Fruit fly (Drosophila melanogaster) whole organism, prepupa: Measurements from ENCODE around the gene CG7556.

Experiments
- CG6808 ChIP-seq: fragments of 200-800 bp; sonication (Bioruptor generic); optimal IDR thresholded peaks from 3 replicates; lab custom pipeline; 2017; ENCODE audit warnings: missing biosample characterization, missing genetic modification characterization, mild to moderate bottlenecking, moderate library complexity, missing genetic modification reagents
- Gug ChIP-seq: fragments of 200-800 bp; sonication (Bioruptor generic); IDR thresholded peaks from 2 replicates; pipeline ENCODE4 v1.3.6; 2022; ENCODE audit warnings: missing biosample characterization, missing genetic modification characterization
- Hr39 ChIP-seq: fragments of 200-800 bp; sonication (Bioruptor generic); optimal IDR thresholded peaks from 2 replicates; lab custom pipeline; 2016; ENCODE audit warnings: missing biosample characterization, missing genetic modification characterization
- Smox ChIP-seq: fragments of 200-800 bp; sonication (Bioruptor generic); optimal IDR thresholded peaks from 3 replicates; lab custom pipeline; 2016; ENCODE audit warnings: missing biosample characterization, missing genetic modification characterization

DNA sequence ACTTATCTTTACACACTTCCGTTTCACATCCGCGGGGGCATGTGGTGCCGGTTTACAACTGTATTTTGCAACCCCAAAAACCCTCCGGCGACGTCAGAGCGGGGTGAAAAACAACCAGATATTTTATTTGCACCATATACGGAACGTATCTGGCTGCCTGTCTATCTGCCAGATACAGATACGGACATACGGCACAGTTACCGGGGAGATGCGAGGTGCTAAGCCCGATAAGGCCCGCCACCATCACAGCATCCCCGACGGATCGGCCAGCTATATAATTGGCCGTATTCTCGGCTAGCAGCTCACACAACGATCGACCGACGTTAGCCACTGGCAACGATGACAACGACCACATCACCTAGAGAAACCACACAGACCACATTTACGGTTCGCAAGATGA, 33.3 kb upstream of the CG7556 start, which contains the start of gene Mur18B:
- TF ChIP-seq Smox (GFP tag; lab: Kevin White, UChicago), result no peak
- TF ChIP-seq CG6808, result no peak
- TF ChIP-seq Hr39 (GFP tag; lab: Kevin White, UChicago), result no peak
- TF ChIP-seq Gug (GFP tag; lab: Robert Waterston, UW), result no peak
